Worm (Caenorhabditis elegans) whole organism, L4/young adult: ENCODE measurements around the gene sde-2.
A peak's percentile ranks its signal among the peaks of the same experiment; 100 is the strongest.

Experiments used
- W03F9.2 ChIP-seq: fragments of 150-350 bp; optimal IDR thresholded peaks from 2 replicates; lab custom pipeline; 2014; ENCODE audit warnings: missing biosample characterization, missing genetic modification characterization
- him-1 ChIP-seq: sonication (generic microtip); optimal IDR thresholded peaks from 2 replicates; lab custom pipeline; 2016; ENCODE audit warnings: missing genotype, missing genetic modification reagents, missing genetic modification characterization, missing compliant biosample characterization

- TF ChIP-seq him-1 (tag; lab: Kevin White, UChicago) (peak; percentile 54), W03F9.2 (tag; lab: Kevin White, UChicago) (peak; percentile 85)
Measured at ce11 chrV:13678542-13678941, 51.2 kb downstream of the sde-2 start, which contains the start of the genes tag-65 and ccz-1.
